Fruit fly (Drosophila melanogaster): ENCODE data around the gene PyK.

PyK gene

DNA sequence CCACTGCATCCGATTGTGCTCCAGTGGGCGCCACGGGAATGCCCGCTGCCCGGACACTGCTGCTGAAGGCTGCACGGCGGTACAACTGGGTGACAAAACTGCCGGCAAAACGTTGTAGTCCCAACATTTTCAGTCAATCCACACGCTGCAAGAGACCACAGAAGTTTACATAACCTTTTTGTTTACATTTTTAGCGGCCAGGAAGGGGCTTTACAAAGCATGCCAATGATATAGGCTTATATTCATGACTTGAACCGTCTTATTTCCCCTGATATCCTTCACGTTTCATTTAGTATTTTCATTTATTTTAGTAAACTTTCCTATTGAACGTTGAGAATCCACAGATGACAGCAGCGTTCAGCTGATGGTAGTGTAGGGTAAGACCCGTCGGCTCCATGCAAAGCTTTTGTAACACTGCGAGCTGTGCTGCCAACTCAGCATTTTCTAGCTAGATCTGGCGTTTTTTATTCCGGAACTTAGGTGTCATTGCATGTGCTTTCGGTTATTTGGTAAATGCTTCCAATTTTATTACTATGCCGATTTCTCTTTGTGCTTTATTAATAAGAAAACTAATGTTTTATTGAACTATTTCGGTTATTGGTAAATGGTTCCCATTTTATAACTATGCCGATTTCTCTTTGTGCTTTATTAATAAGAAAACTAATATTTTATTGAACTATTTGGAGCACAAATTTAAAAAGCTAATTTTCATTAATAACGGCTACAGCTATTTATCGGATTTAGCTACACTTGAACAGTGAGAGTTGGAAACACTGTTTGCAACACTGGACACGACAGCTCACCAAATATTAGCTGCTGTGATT, 43.4 kb downstream of the PyK start, which contains the start of the genes CG13850 and lqfR (continued):
- TF ChIP-seq BEAF-32 (GFP tag; optimal IDR thresholded peaks at IDR 0.05): peak; percentile 51
- TF ChIP-seq nerfin-2 (GFP tag; IDR thresholded peaks at IDR 0.05; ENCODE audit: partially characterized antibody): no peak
- peak; percentile 36; the same call in 1 of the 2 replicates for TF ChIP-seq Dref (GFP tag; IDR thresholded peaks at IDR 0.05)
- peak; percentile 83 for TF ChIP-seq shn (GFP tag; optimal IDR thresholded peaks at IDR 0.05)
- TF ChIP-seq CG32532 (GFP tag; IDR thresholded peaks at IDR 0.05): peak; percentile 41; the same call in 1 of the 2 replicates
- peak; percentile 83 for TF ChIP-seq CG4820 (GFP tag; optimal IDR thresholded peaks at IDR 0.05)
- no peak for TF ChIP-seq knrl (GFP tag; IDR thresholded peaks at IDR 0.05; ENCODE audit: partially characterized antibody)
- TF ChIP-seq CG17328 (GFP tag; IDR thresholded peaks at IDR 0.05): no peak
- no peak for TF ChIP-seq ac (GFP tag; optimal IDR thresholded peaks at IDR 0.05)
- TF ChIP-seq CG2202 (tag; optimal IDR thresholded peaks at IDR 0.05): peak; percentile 6
- TF ChIP-seq p53 (GFP tag; optimal IDR thresholded peaks at IDR 0.05): no peak
- TF ChIP-seq Spps (tag; optimal IDR thresholded peaks at IDR 0.05): no peak
- TF ChIP-seq B-H2 (GFP tag; optimal IDR thresholded peaks at IDR 0.05): peak; percentile 47
- peak; percentile 64 for TF ChIP-seq CG1647 (GFP tag; optimal IDR thresholded peaks at IDR 0.05)
- TF ChIP-seq ro (GFP tag; IDR thresholded peaks at IDR 0.05): no peak
- TF ChIP-seq CG15011 (GFP tag; optimal IDR thresholded peaks at IDR 0.05): peak; percentile 58
- peak; percentile 54 for TF ChIP-seq CG17829 (tag; optimal IDR thresholded peaks at IDR 0.05)
- peak; percentile 45 for TF ChIP-seq org-1 (GFP tag; optimal IDR thresholded peaks at IDR 0.05)
- TF ChIP-seq PHDP (tag; optimal IDR thresholded peaks at IDR 0.05): no peak
- no peak for TF ChIP-seq z (GFP tag; IDR thresholded peaks at IDR 0.05)
- no peak for TF ChIP-seq CG17568 (GFP tag; optimal IDR thresholded peaks at IDR 0.05)
- peak; percentile 25; the same call in 1 of the 2 replicates for TF ChIP-seq CG14667 (GFP tag; IDR thresholded peaks at IDR 0.05)
- no peak for TF ChIP-seq yki (optimal IDR thresholded peaks at IDR 0.05)
- TF ChIP-seq CG33213 (GFP tag; optimal IDR thresholded peaks at IDR 0.05): peak; percentile 47
- peak; percentile 66 for TF ChIP-seq stwl (tag; optimal IDR thresholded peaks at IDR 0.05)
- peak; percentile 53; the same call in 1 of the 2 replicates for TF ChIP-seq esg (GFP tag; conservative IDR thresholded peaks at IDR 0.05)
- peak; percentile 69 for TF ChIP-seq Antp (GFP tag; optimal IDR thresholded peaks at IDR 0.05)
- TF ChIP-seq ci (GFP tag; IDR thresholded peaks at IDR 0.05): peak; percentile 37; the same call in 1 of the 3 replicates
- TF ChIP-seq D19A (tag; optimal IDR thresholded peaks at IDR 0.05): no peak
- peak; percentile 59 for TF ChIP-seq CG3163 (GFP tag; optimal IDR thresholded peaks at IDR 0.05)
- peak; percentile 40 for TF ChIP-seq CG12299 (tag; optimal IDR thresholded peaks at IDR 0.05)
- no peak; the same call in 1 of the 3 replicates for TF ChIP-seq H15 (GFP tag; IDR thresholded peaks at IDR 0.05)
- peak; percentile 86 for TF ChIP-seq Max (GFP tag; optimal IDR thresholded peaks at IDR 0.05)
- TF ChIP-seq ems (GFP tag; optimal IDR thresholded peaks at IDR 0.05): peak; percentile 80
- TF ChIP-seq toy (GFP tag; IDR thresholded peaks at IDR 0.05): no peak
- peak; percentile 51 for TF ChIP-seq CG4282 (GFP tag; optimal IDR thresholded peaks at IDR 0.05)
- TF ChIP-seq fru (optimal IDR thresholded peaks at IDR 0.05): no peak
- TF ChIP-seq Hmr (GFP tag; optimal IDR thresholded peaks at IDR 0.05): peak; percentile 80
- TF ChIP-seq Xbp1 (GFP tag; optimal IDR thresholded peaks at IDR 0.05): peak; percentile 84
- peak; percentile 75 for TF ChIP-seq Atf-2 (GFP tag; optimal IDR thresholded peaks at IDR 0.05)
- TF ChIP-seq danr (GFP tag; IDR thresholded peaks at IDR 0.05): no peak
- TF ChIP-seq sima (GFP tag; optimal IDR thresholded peaks at IDR 0.05): no peak
- no peak for TF ChIP-seq Deaf1 (tag; optimal IDR thresholded peaks at IDR 0.05)
- no peak for TF ChIP-seq Opbp (GFP tag; IDR thresholded peaks at IDR 0.05; ENCODE audit: partially characterized antibody)
- peak; percentile 84 for TF ChIP-seq CG13775 (GFP tag; optimal IDR thresholded peaks at IDR 0.05)
- TF ChIP-seq Hr39 (optimal IDR thresholded peaks at IDR 0.05): peak; percentile 25
- TF ChIP-seq CG8089 (GFP tag; optimal IDR thresholded peaks at IDR 0.05): peak; percentile 52
- TF ChIP-seq sisA (GFP tag; IDR thresholded peaks at IDR 0.05): peak; percentile 58
- peak; percentile 40 for TF ChIP-seq CG6654 (GFP tag; optimal IDR thresholded peaks at IDR 0.05)
- peak; percentile 69 for TF ChIP-seq Dbx (GFP tag; IDR thresholded peaks at IDR 0.05)
- TF ChIP-seq scrt (GFP tag; optimal IDR thresholded peaks at IDR 0.05): no peak

Measured in whole organism, embryonic.